Fruit fly (Drosophila melanogaster) whole organism, embryonic: ENCODE data around the gene Kah.
A peak's percentile ranks its signal among the peaks of the same experiment; 100 is the strongest.

Source experiments
- Abd-B ChIP-seq: fragments of 200-800 bp; sonication (Bioruptor generic); optimal IDR thresholded peaks from 2 replicates; lab custom pipeline; 2018; ENCODE audit warnings: missing biosample characterization, mild to moderate bottlenecking, missing genetic modification characterization, moderate library complexity
- CG10147 ChIP-seq: fragments of 200-800 bp; sonication (Bioruptor generic); optimal IDR thresholded peaks from 2 replicates; lab custom pipeline; 2019; ENCODE audit warnings: missing biosample characterization, mild to moderate bottlenecking, missing genetic modification characterization, moderate library complexity
- CG10462 ChIP-seq: fragments of 200-800 bp; sonication (Bioruptor generic); optimal IDR thresholded peaks from 2 replicates; lab custom pipeline; 2016; ENCODE audit warnings: missing biosample characterization, missing genetic modification characterization
- CG14050 ChIP-seq: fragments of 200-800 bp; sonication (Bioruptor generic); IDR thresholded peaks from 3 replicates; pipeline ENCODE4 v1.3.6; 2022; ENCODE audit warnings: missing biosample characterization, missing genetic modification characterization
- CG14965 ChIP-seq: fragments of 200-800 bp; sonication (Bioruptor generic); optimal IDR thresholded peaks from 2 replicates; lab custom pipeline; 2016; ENCODE audit warnings: missing biosample characterization, missing genetic modification characterization, borderline replicate concordance
- CG15479 ChIP-seq: fragments of 200-800 bp; sonication (Bioruptor generic); optimal IDR thresholded peaks from 3 replicates; lab custom pipeline; 2019; ENCODE audit warnings: missing biosample characterization, mild to moderate bottlenecking, missing genetic modification characterization, moderate library complexity
- CG31365 ChIP-seq: fragments of 200-800 bp; sonication (Bioruptor generic); optimal IDR thresholded peaks from 2 replicates; lab custom pipeline; 2018; ENCODE audit warnings: missing biosample characterization, mild to moderate bottlenecking, missing genetic modification characterization
- CG32532 ChIP-seq: fragments of 200-800 bp; sonication (Bioruptor generic); IDR thresholded peaks from 2 replicates; pipeline ENCODE4 v1.3.6; 2022; ENCODE audit warnings: missing biosample characterization, missing genetic modification characterization
- CG33213 ChIP-seq: fragments of 200-800 bp; sonication (Bioruptor generic); optimal IDR thresholded peaks from 3 replicates; lab custom pipeline; 2016; ENCODE audit warnings: missing biosample characterization, missing genetic modification characterization
- CG33557 ChIP-seq: fragments of 200-800 bp; sonication (Bioruptor generic); optimal IDR thresholded peaks from 2 replicates; lab custom pipeline; 2019; ENCODE audit warnings: missing biosample characterization, mild to moderate bottlenecking, missing genetic modification characterization, moderate library complexity
- CG3995 ChIP-seq: fragments of 200-800 bp; sonication (Bioruptor generic); optimal IDR thresholded peaks from 3 replicates; lab custom pipeline; 2016; ENCODE audit warnings: missing biosample characterization, missing genetic modification characterization
- CG6254 ChIP-seq: fragments of 200-800 bp; sonication (Bioruptor generic); optimal IDR thresholded peaks from 3 replicates; lab custom pipeline; 2017; ENCODE audit warnings: mild to moderate bottlenecking, missing biosample characterization, missing genetic modification reagents, missing genetic modification characterization
- CG6813 ChIP-seq: fragments of 200-800 bp; sonication (Bioruptor generic); optimal IDR thresholded peaks from 2 replicates; lab custom pipeline; 2017; ENCODE audit warnings: missing biosample characterization, missing genetic modification characterization, mild to moderate bottlenecking, moderate library complexity, missing genetic modification reagents
- CG7928 ChIP-seq: fragments of 200-800 bp; sonication (Bioruptor generic); optimal IDR thresholded peaks from 2 replicates; lab custom pipeline; 2017; ENCODE audit warnings: missing biosample characterization, mild to moderate bottlenecking, missing genetic modification characterization
- CG7963 ChIP-seq: fragments of 200-800 bp; sonication (Bioruptor generic); IDR thresholded peaks from 3 replicates; pipeline ENCODE4 v1.3.6; 2022; ENCODE audit warnings: missing biosample characterization, missing genetic modification characterization; ENCODE audit not compliant: partially characterized antibody
- CG7987 ChIP-seq: fragments of 200-800 bp; sonication (Bioruptor generic); optimal IDR thresholded peaks from 2 replicates; lab custom pipeline; 2018; ENCODE audit warnings: missing biosample characterization, mild to moderate bottlenecking, missing genetic modification characterization, moderate library complexity
- CHES-1-like ChIP-seq: fragments of 200-800 bp; sonication (Bioruptor generic); optimal IDR thresholded peaks from 2 replicates; lab custom pipeline; 2016; ENCODE audit warnings: missing biosample characterization, missing genetic modification characterization
- CkIIα-i1 ChIP-seq: fragments of 200-800 bp; sonication (Bioruptor generic); IDR thresholded peaks from 2 replicates; pipeline ENCODE4 v1.3.6; 2022; ENCODE audit warnings: missing biosample characterization, missing genetic modification characterization
- Dll ChIP-seq: fragments of 200-800 bp; sonication (Bioruptor generic); IDR thresholded peaks from 4 replicates; pipeline ENCODE4 v1.3.6; 2022; ENCODE audit warnings: missing biosample characterization, missing genetic modification characterization; ENCODE audit not compliant: partially characterized antibody
- Dp ChIP-seq: fragments of 200-800 bp; sonication (Bioruptor generic); optimal IDR thresholded peaks from 2 replicates; lab custom pipeline; 2018; ENCODE audit warnings: missing biosample characterization, mild to moderate bottlenecking, missing genetic modification characterization, moderate library complexity
- E2f2 ChIP-seq: fragments of 200-800 bp; sonication (Bioruptor generic); IDR thresholded peaks from 2 replicates; pipeline ENCODE4 v1.3.6; 2022; ENCODE audit warnings: missing biosample characterization, missing genetic modification characterization
- Fer3 ChIP-seq: fragments of 200-800 bp; sonication (Bioruptor generic); optimal IDR thresholded peaks from 2 replicates; lab custom pipeline; 2018; ENCODE audit warnings: missing biosample characterization, mild to moderate bottlenecking, missing genetic modification characterization, moderate library complexity
- GATAe ChIP-seq: fragments of 200-800 bp; sonication (Bioruptor generic); conservative IDR thresholded peaks from 2 replicates; pipeline ENCODE4 v1.3.6; 2022; ENCODE audit warnings: missing biosample characterization, missing genetic modification characterization
- Gsc ChIP-seq: fragments of 200-800 bp; sonication (Bioruptor generic); IDR thresholded peaks from 2 replicates; pipeline ENCODE4 v1.3.6; 2022; ENCODE audit warnings: missing biosample characterization, missing genetic modification characterization
- Hr51 ChIP-seq, 2 experiments: fragments of 200-800 bp; sonication (Bioruptor generic); optimal IDR thresholded peaks; 2 replicates in 1 of 2; 3 replicates in 1 of 2; lab custom pipeline; 2016 to 2018; ENCODE audit warnings: missing biosample characterization in 2 of 2, missing genetic modification characterization in 2 of 2, mild to moderate bottlenecking in 1 of 2, moderate library complexity in 1 of 2
- Hsf ChIP-seq: fragments of 200-800 bp; sonication (Bioruptor generic); optimal IDR thresholded peaks from 3 replicates; lab custom pipeline; 2016; ENCODE audit warnings: missing biosample characterization, missing genetic modification characterization
- Mad ChIP-seq: fragments of 200-800 bp; sonication (Bioruptor generic); optimal IDR thresholded peaks from 2 replicates; lab custom pipeline; 2016; ENCODE audit warnings: missing biosample characterization, missing genetic modification characterization
- Myb ChIP-seq: fragments of 200-800 bp; sonication (Bioruptor generic); optimal IDR thresholded peaks from 2 replicates; lab custom pipeline; 2016; ENCODE audit warnings: missing biosample characterization, missing genetic modification characterization
- Poxn ChIP-seq: fragments of 200-800 bp; sonication (Bioruptor generic); IDR thresholded peaks from 2 replicates; pipeline ENCODE4 v1.3.6; 2022; ENCODE audit warnings: missing biosample characterization, missing genetic modification characterization
- Ravus ChIP-seq: fragments of 200-800 bp; sonication (Bioruptor generic); IDR thresholded peaks from 2 replicates; pipeline ENCODE4 v1.3.6; 2022; ENCODE audit warnings: missing biosample characterization, missing genetic modification characterization
- Rx ChIP-seq: fragments of 200-800 bp; sonication (Bioruptor generic); IDR thresholded peaks from 2 replicates; pipeline ENCODE4 v1.3.6; 2022; ENCODE audit warnings: missing biosample characterization, missing genetic modification characterization
- Tbp ChIP-seq: fragments of >200 bp; optimal IDR thresholded peaks from 2 replicates; lab custom pipeline; 2018; ENCODE audit warnings: missing biosample characterization, missing genetic modification characterization
- br ChIP-seq: fragments of >200 bp; optimal IDR thresholded peaks from 2 replicates; lab custom pipeline; 2017
- cad ChIP-seq: fragments of >200 bp; optimal IDR thresholded peaks from 2 replicates; lab custom pipeline; 2017; ENCODE audit warnings: missing biosample characterization, missing genetic modification characterization
- cg ChIP-seq: fragments of 200-800 bp; sonication (Bioruptor generic); optimal IDR thresholded peaks from 3 replicates; lab custom pipeline; 2019; ENCODE audit warnings: missing biosample characterization, mild to moderate bottlenecking, missing genetic modification characterization, moderate library complexity
- dysf ChIP-seq: fragments of 200-800 bp; sonication (Bioruptor generic); IDR thresholded peaks from 3 replicates; pipeline ENCODE4 v1.3.6; 2022; ENCODE audit warnings: missing biosample characterization, missing genetic modification characterization
- fd96Cb ChIP-seq: fragments of 200-800 bp; sonication (Bioruptor generic); optimal IDR thresholded peaks from 2 replicates; lab custom pipeline; 2018; ENCODE audit warnings: missing biosample characterization, mild to moderate bottlenecking, missing genetic modification characterization, moderate library complexity
- fu2 ChIP-seq: fragments of 200-800 bp; sonication (Bioruptor generic); optimal IDR thresholded peaks from 2 replicates; lab custom pipeline; 2016; ENCODE audit warnings: missing biosample characterization, missing genetic modification characterization
- gsb ChIP-seq: fragments of 200-800 bp; sonication (Bioruptor generic); IDR thresholded peaks from 2 replicates; pipeline ENCODE4 v1.3.6; 2022; ENCODE audit warnings: missing biosample characterization, missing genetic modification characterization
- her ChIP-seq: fragments of 200-800 bp; sonication (Bioruptor generic); optimal IDR thresholded peaks from 2 replicates; lab custom pipeline; 2016; ENCODE audit warnings: missing biosample characterization, missing genetic modification characterization
- kah ChIP-seq: fragments of 200-800 bp; sonication (Bioruptor generic); optimal IDR thresholded peaks from 2 replicates; lab custom pipeline; 2018; ENCODE audit warnings: missing biosample characterization, mild to moderate bottlenecking, missing genetic modification characterization
- lola ChIP-seq, 3 experiments: fragments of >200 bp in 2 of 3; fragments of 200-800 bp in 1 of 3; sonication (Bioruptor generic) in 1 of 3; optimal IDR thresholded peaks; 2 replicates each; lab custom pipeline; 2017 to 2019; ENCODE audit warnings: missing biosample characterization in 3 of 3, missing genetic modification characterization in 3 of 3, mild to moderate bottlenecking in 1 of 3, moderate library complexity in 1 of 3
- mld ChIP-seq: fragments of 200-800 bp; sonication (Bioruptor generic); IDR thresholded peaks from 3 replicates; pipeline ENCODE4 v1.3.6; 2022; ENCODE audit warnings: missing biosample characterization, missing genetic modification characterization; ENCODE audit not compliant: partially characterized antibody
- nerfin-1 ChIP-seq: fragments of 200-800 bp; sonication (Bioruptor generic); optimal IDR thresholded peaks from 3 replicates; lab custom pipeline; 2019; ENCODE audit warnings: missing biosample characterization, mild to moderate bottlenecking, missing genetic modification characterization, moderate library complexity
- p53 ChIP-seq: fragments of 200-800 bp; sonication (Bioruptor generic); optimal IDR thresholded peaks from 2 replicates; lab custom pipeline; 2016; ENCODE audit warnings: missing biosample characterization, missing genetic modification characterization
- pnt ChIP-seq: fragments of 200-800 bp; sonication (Bioruptor generic); optimal IDR thresholded peaks from 3 replicates; lab custom pipeline; 2016; ENCODE audit warnings: missing biosample characterization, missing genetic modification characterization
- rib ChIP-seq: fragments of 200-800 bp; sonication (Bioruptor generic); IDR thresholded peaks from 2 replicates; pipeline ENCODE4 v1.3.6; 2022; ENCODE audit warnings: missing biosample characterization, missing genetic modification characterization
- salm ChIP-seq: fragments of 200-800 bp; sonication (Bioruptor generic); optimal IDR thresholded peaks from 2 replicates; lab custom pipeline; 2018; ENCODE audit warnings: missing biosample characterization, mild to moderate bottlenecking, missing genetic modification characterization
- sob ChIP-seq: fragments of 200-800 bp; sonication (Bioruptor generic); IDR thresholded peaks from 2 replicates; pipeline ENCODE4 v1.3.6; 2022; ENCODE audit warnings: missing biosample characterization, missing genetic modification characterization
- usp ChIP-seq: fragments of >200 bp; optimal IDR thresholded peaks from 2 replicates; lab custom pipeline; 2017; ENCODE audit warnings: missing biosample characterization, missing genetic modification characterization

Gene Kah

DNA sequence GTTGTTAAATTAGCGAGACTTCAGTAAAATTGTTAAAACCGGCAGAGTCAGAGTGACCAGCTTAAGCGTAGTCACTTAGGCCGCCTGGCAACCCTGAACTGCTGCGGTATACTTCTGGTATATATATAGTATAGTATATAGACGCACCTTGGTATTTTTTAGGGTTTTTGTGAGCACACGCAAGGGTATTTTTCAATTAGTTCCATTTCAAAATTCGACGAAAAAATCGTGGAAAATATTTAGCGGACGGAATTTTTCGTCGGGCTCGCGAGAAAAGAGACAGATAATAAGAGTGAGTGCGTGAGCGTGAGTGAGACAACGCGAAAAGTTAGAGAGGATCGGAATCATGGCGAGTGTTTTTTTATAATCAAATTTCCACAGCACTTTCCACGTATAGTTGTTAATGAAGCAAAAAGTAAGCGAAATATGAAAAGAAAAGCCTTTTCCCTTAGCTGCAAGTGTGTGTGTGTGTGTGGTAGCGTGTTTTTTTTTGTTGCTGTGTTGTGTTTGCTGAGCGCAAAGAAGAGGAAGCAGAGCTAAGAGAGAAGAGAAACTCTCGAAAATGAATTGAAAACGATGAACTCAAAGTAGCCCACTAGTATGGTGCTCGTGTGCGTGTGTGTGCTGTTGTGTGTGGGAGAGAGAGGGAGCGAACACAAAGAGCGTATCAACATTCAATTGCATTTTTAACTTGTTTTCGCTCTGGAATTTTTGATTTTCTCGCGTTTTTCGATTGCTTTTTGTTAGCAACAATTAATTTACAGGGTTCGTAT, 46.0 kb downstream of the Kah start, which contains the start of the genes Cypl and Hipk (continued):
- no peak for TF ChIP-seq CG7963 (GFP tag; lab: Robert Waterston, UW)
- no peak for TF ChIP-seq salm (tag; lab: Kevin White, UChicago)
- TF ChIP-seq CG14050 (GFP tag; lab: Robert Waterston, UW) = no peak
- peak; percentile 23; the same call in 2 of the 4 replicates for TF ChIP-seq Dll (GFP tag; lab: Robert Waterston, UW)
- TF ChIP-seq kah (GFP tag; lab: Kevin White, UChicago) = peak; percentile 10
- TF ChIP-seq CHES-1-like (GFP tag; lab: Kevin White, UChicago) = peak; percentile 50
- TF ChIP-seq CG33213 (GFP tag; lab: Kevin White, UChicago) = peak; percentile 78
- TF ChIP-seq Fer3 (tag; lab: Kevin White, UChicago) = peak; percentile 40
- peak; percentile 9 for TF ChIP-seq CG3995 (GFP tag; lab: Kevin White, UChicago)
- TF ChIP-seq CG14965 (GFP tag; lab: Kevin White, UChicago) = no peak
- no peak for TF ChIP-seq p53 (GFP tag; lab: Kevin White, UChicago)
- no peak for TF ChIP-seq rib (GFP tag; lab: Robert Waterston, UW)
- TF ChIP-seq her (GFP tag; lab: Kevin White, UChicago) = peak; percentile 16
- TF ChIP-seq Mad (GFP tag; lab: Kevin White, UChicago) = peak; percentile 64
- TF ChIP-seq dysf = no peak
- TF ChIP-seq Myb (GFP tag; lab: Kevin White, UChicago) = peak; percentile 12
- no peak for TF ChIP-seq gsb (GFP tag; lab: Robert Waterston, UW)
- TF ChIP-seq Dp (GFP tag; lab: Kevin White, UChicago) = peak; percentile 56
- TF ChIP-seq CG15479 (GFP tag; lab: Kevin White, UChicago) = peak; percentile 1
- TF ChIP-seq Ravus (GFP tag; lab: Robert Waterston, UW) = no peak
- TF ChIP-seq CkIIα-i1 = no peak
- TF ChIP-seq CG6813 (GFP tag; lab: Kevin White, UChicago) = no peak
- peak; percentile 49 for TF ChIP-seq E2f2 (GFP tag; lab: Robert Waterston, UW)
- no peak for TF ChIP-seq Tbp (GFP tag; lab: Kevin White, UChicago)
- TF ChIP-seq lola (GFP tag; optimal IDR thresholded peaks at IDR 0.05; lab: Kevin White, UChicago) = no peak
- no peak for TF ChIP-seq pnt (GFP tag; lab: Kevin White, UChicago)
- no peak for TF ChIP-seq CG6254 (GFP tag; lab: Kevin White, UChicago)
- TF ChIP-seq Poxn = no peak
- TF ChIP-seq mld = 0 out of 3 replicates have a peak, but pooled peaks have one; percentile 49
- TF ChIP-seq Hr51 (GFP tag; optimal IDR thresholded peaks at IDR 0.05; lab: Kevin White, UChicago) = peak in 1 of 2 experiments; percentile 48
- TF ChIP-seq Gsc (GFP tag; lab: Robert Waterston, UW) = no peak
- TF ChIP-seq fu2 (GFP tag; lab: Kevin White, UChicago) = no peak
- no peak for TF ChIP-seq fd96Cb (tag; lab: Kevin White, UChicago)
- no peak for TF ChIP-seq usp
- TF ChIP-seq CG33557 (GFP tag; lab: Kevin White, UChicago) = peak; percentile 54
- no peak for TF ChIP-seq br (lab: Kevin White, UChicago)
- TF ChIP-seq cad (GFP tag; lab: Kevin White, UChicago) = no peak
- no peak for TF ChIP-seq CG32532 (GFP tag; lab: Robert Waterston, UW)
- peak; percentile 97 for TF ChIP-seq cg
- peak; percentile 56 for TF ChIP-seq nerfin-1 (tag; lab: Kevin White, UChicago)
- no peak for TF ChIP-seq CG7987 (GFP tag; lab: Kevin White, UChicago)
- TF ChIP-seq CG10462 (GFP tag; lab: Kevin White, UChicago) = no peak
- no peak for TF ChIP-seq CG7928 (GFP tag; lab: Kevin White, UChicago)
- no peak for TF ChIP-seq sob
- peak; percentile 32 for TF ChIP-seq Hsf (GFP tag; lab: Kevin White, UChicago)
- TF ChIP-seq CG31365 (tag; lab: Kevin White, UChicago) = peak; percentile 3
- no peak for TF ChIP-seq Abd-B (GFP tag; lab: Kevin White, UChicago)
- TF ChIP-seq CG10147 (GFP tag; lab: Kevin White, UChicago) = no peak
- no peak for TF ChIP-seq GATAe (GFP tag; lab: Robert Waterston, UW)
- no peak for TF ChIP-seq Rx (GFP tag; lab: Robert Waterston, UW)
